Fruit fly (Drosophila melanogaster) whole organism, pupa: ENCODE results near the gene galla-2.

ENCODE experiments used
- Snoo ChIP-seq: fragments of 200-800 bp; sonication (Bioruptor generic); optimal IDR thresholded peaks from 3 replicates; lab custom pipeline; 2017; ENCODE audit warnings: missing biosample characterization, mild to moderate bottlenecking, missing genetic modification characterization, inconsistent platforms
- fd96Ca ChIP-seq: fragments of 200-800 bp; sonication (Bioruptor generic); IDR thresholded peaks from 3 replicates; pipeline ENCODE4 v1.3.6; 2022; ENCODE audit warnings: missing biosample characterization, missing genetic modification characterization

dm6 chr3L:10843273-10843672 is 39.4 kb upstream of the galla-2 start:
- TF ChIP-seq fd96Ca (GFP tag; lab: Robert Waterston, UW) (no peak), Snoo (peak; percentile 12)
